Worm (Caenorhabditis elegans) whole organism, late embryonic: ENCODE results near the gene bath-33.

ENCODE experiments used
- C38D4.7 ChIP-seq: fragments of 200-800 bp; sonication (Bioruptor generic); optimal IDR thresholded peaks from 2 replicates; lab custom pipeline; 2018; ENCODE audit warnings: mild to moderate bottlenecking, missing genetic modification characterization, moderate library complexity, missing compliant biosample characterization
- F13H6.1 ChIP-seq: sonication (generic microtip); optimal IDR thresholded peaks from 2 replicates; lab custom pipeline; 2016; ENCODE audit warnings: missing genetic modification characterization, missing compliant biosample characterization
- K02D7.2 ChIP-seq: sonication (generic microtip); optimal IDR thresholded peaks from 2 replicates; lab custom pipeline; 2017; ENCODE audit warnings: mild to moderate bottlenecking, missing genetic modification characterization, missing compliant biosample characterization
- K09A11.1 ChIP-seq: sonication (generic microtip); optimal IDR thresholded peaks from 2 replicates; lab custom pipeline; 2017; ENCODE audit warnings: antibody characterized with exemption, mild to moderate bottlenecking, missing genetic modification characterization, missing compliant biosample characterization; ENCODE audit not compliant: insufficient read depth
- ama-1 ChIP-seq: fragments of 150-350 bp; optimal IDR thresholded peaks from 2 replicates; lab custom pipeline; 2014
- ceh-14 ChIP-seq: sonication (generic microtip); optimal IDR thresholded peaks from 2 replicates; lab custom pipeline; 2016; ENCODE audit warnings: missing genotype, missing genetic modification characterization, missing compliant biosample characterization
- ceh-19 ChIP-seq: fragments of 200-800 bp; sonication (Bioruptor generic); optimal IDR thresholded peaks from 2 replicates; lab custom pipeline; 2018; ENCODE audit warnings: mild to moderate bottlenecking, missing genetic modification characterization, missing compliant biosample characterization
- ceh-2 ChIP-seq: sonication (generic microtip); optimal IDR thresholded peaks from 2 replicates; lab custom pipeline; 2016; ENCODE audit warnings: missing genotype, missing genetic modification characterization, missing compliant biosample characterization
- ceh-24 ChIP-seq: sonication (generic microtip); optimal IDR thresholded peaks from 2 replicates; lab custom pipeline; 2016; ENCODE audit warnings: mild to moderate bottlenecking, missing genetic modification characterization, missing compliant biosample characterization
- ceh-30 ChIP-seq: fragments of 150-350 bp; optimal IDR thresholded peaks from 2 replicates; lab custom pipeline; 2014; ENCODE audit warnings: missing biosample characterization, missing genetic modification characterization
- ceh-34 ChIP-seq: sonication (generic microtip); optimal IDR thresholded peaks from 2 replicates; lab custom pipeline; 2016; ENCODE audit warnings: mild to moderate bottlenecking, missing genetic modification characterization, missing compliant biosample characterization
- ceh-45 ChIP-seq: fragments of 200-800 bp; sonication (Bioruptor generic); IDR thresholded peaks from 2 replicates; pipeline ENCODE4 v1.3.6; 2022; ENCODE audit warnings: missing genetic modification reagents, missing genetic modification characterization, missing compliant biosample characterization
- ceh-6 ChIP-seq: fragments of 200-800 bp; sonication (Bioruptor generic); optimal IDR thresholded peaks from 2 replicates; lab custom pipeline; 2018; ENCODE audit warnings: mild to moderate bottlenecking, missing genetic modification characterization, missing compliant biosample characterization
- dmd-4 ChIP-seq: sonication (generic microtip); optimal IDR thresholded peaks from 2 replicates; lab custom pipeline; 2016; ENCODE audit warnings: borderline replicate concordance, missing genetic modification characterization, missing compliant biosample characterization
- dve-1 ChIP-seq: sonication (generic microtip); optimal IDR thresholded peaks from 2 replicates; lab custom pipeline; 2017; ENCODE audit warnings: antibody characterized with exemption, mild to moderate bottlenecking, missing genetic modification characterization, missing compliant biosample characterization
- ets-4 ChIP-seq: sonication (generic microtip); optimal IDR thresholded peaks from 2 replicates; lab custom pipeline; 2016; ENCODE audit warnings: missing genetic modification characterization, missing compliant biosample characterization
- hlh-15 ChIP-seq: sonication (generic microtip); optimal IDR thresholded peaks from 2 replicates; lab custom pipeline; 2016; ENCODE audit warnings: missing genetic modification characterization, missing compliant biosample characterization
- hlh-8 ChIP-seq: sonication (generic microtip); optimal IDR thresholded peaks from 2 replicates; lab custom pipeline; 2016; ENCODE audit warnings: missing genotype, missing genetic modification characterization, missing compliant biosample characterization
- lim-6 ChIP-seq: sonication (generic microtip); optimal IDR thresholded peaks from 2 replicates; lab custom pipeline; 2016; ENCODE audit warnings: missing genetic modification characterization, missing compliant biosample characterization
- lin-11 ChIP-seq: fragments of 200-800 bp; sonication (Bioruptor generic); optimal IDR thresholded peaks from 2 replicates; lab custom pipeline; 2018; ENCODE audit warnings: mild to moderate bottlenecking, missing genetic modification characterization, missing compliant biosample characterization
- pag-3 ChIP-seq: sonication (generic microtip); optimal IDR thresholded peaks from 2 replicates; lab custom pipeline; 2016; ENCODE audit warnings: missing compliant biosample characterization, missing genetic modification characterization, borderline replicate concordance
- pax-1 ChIP-seq: fragments of 150-350 bp; optimal IDR thresholded peaks from 2 replicates; lab custom pipeline; 2014; ENCODE audit warnings: missing biosample characterization, missing genetic modification characterization
- pha-2 ChIP-seq: sonication (generic microtip); optimal IDR thresholded peaks from 2 replicates; lab custom pipeline; 2017; ENCODE audit warnings: mild to moderate bottlenecking, missing genetic modification characterization, missing compliant biosample characterization
- pha-4 ChIP-seq: fragments of 150-350 bp; optimal IDR thresholded peaks from 2 replicates; lab custom pipeline; 2018; ENCODE audit warnings: missing biosample characterization, missing genetic modification reagents, missing genetic modification characterization
- pqm-1 ChIP-seq: sonication (generic microtip); optimal IDR thresholded peaks from 2 replicates; lab custom pipeline; 2016; ENCODE audit warnings: missing genetic modification characterization, missing compliant biosample characterization
- pros-1 ChIP-seq: fragments of 150-350 bp; optimal IDR thresholded peaks from 2 replicates; lab custom pipeline; 2014; ENCODE audit warnings: missing biosample characterization, missing genetic modification reagents, missing genetic modification characterization
- ref-2 ChIP-seq: sonication (generic microtip); optimal IDR thresholded peaks from 2 replicates; lab custom pipeline; 2016; ENCODE audit warnings: missing genetic modification characterization, missing compliant biosample characterization
- rnt-1 ChIP-seq: sonication (generic microtip); optimal IDR thresholded peaks from 2 replicates; lab custom pipeline; 2016; ENCODE audit warnings: missing genetic modification characterization, missing compliant biosample characterization
- sox-2 ChIP-seq: fragments of 200-800 bp; sonication (Bioruptor generic); IDR thresholded peaks from 2 replicates; pipeline ENCODE4 v1.3.6; 2022; ENCODE audit warnings: missing genetic modification reagents, missing genetic modification characterization, missing compliant biosample characterization
- sox-4 ChIP-seq: sonication (generic microtip); optimal IDR thresholded peaks from 2 replicates; lab custom pipeline; 2017; ENCODE audit warnings: mild to moderate bottlenecking, missing genetic modification characterization, inconsistent platforms, missing compliant biosample characterization
- syd-9 ChIP-seq: sonication (generic microtip); optimal IDR thresholded peaks from 2 replicates; lab custom pipeline; 2016; ENCODE audit warnings: mild to moderate bottlenecking, missing genetic modification characterization, moderate library complexity, missing compliant biosample characterization
- tbx-2 ChIP-seq: sonication (generic microtip); optimal IDR thresholded peaks from 2 replicates; lab custom pipeline; 2016; ENCODE audit warnings: missing genetic modification characterization, missing compliant biosample characterization
- unc-3 ChIP-seq, 2 experiments: fragments of 200-800 bp in 1 of 2; sonication (Bioruptor generic) in 1 of 2; sonication (generic microtip) in 1 of 2; conservative IDR thresholded peaks in 1 of 2; optimal IDR thresholded peaks in 1 of 2; 2 replicates each; pipeline versions ENCODE4 v1.3.6 to Lab custom; 2016 to 2022; ENCODE audit warnings: missing compliant biosample characterization in 2 of 2, missing genetic modification characterization in 2 of 2, missing genetic modification reagents in 1 of 2
- zip-5 ChIP-seq: sonication (generic microtip); optimal IDR thresholded peaks from 2 replicates; lab custom pipeline; 2016; ENCODE audit warnings: missing genetic modification characterization, missing compliant biosample characterization

bath-33 gene

DNA sequence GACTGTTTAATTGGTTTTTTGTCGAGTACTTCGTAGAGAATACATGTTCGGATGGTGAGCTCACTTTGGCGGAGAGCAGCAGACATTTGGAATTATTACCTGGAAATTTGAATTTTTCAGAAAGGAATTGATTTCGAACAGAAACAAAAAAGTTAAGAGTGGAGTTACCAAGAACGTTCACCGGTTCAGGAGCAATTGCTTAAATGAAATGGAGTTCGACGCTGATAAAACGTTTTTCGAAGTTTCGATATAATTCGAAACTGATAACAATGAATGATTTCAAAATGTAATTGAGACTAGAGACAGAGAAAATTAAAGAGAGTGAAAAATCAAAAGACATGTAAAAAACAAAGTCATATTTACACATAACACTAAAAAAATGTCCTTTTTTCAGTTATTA is 4.7 kb upstream of the bath-33 start, which contains the start of gene fbxa-163:
fbxa-163 (minus strand) TSS at position 101 of the 400 bp plus-strand sequence.
- no peak for TF ChIP-seq pqm-1 (tag; lab: Kevin White, UChicago)
- TF ChIP-seq ceh-45 (GFP tag; lab: Robert Waterston, UW): no peak
- TF ChIP-seq pros-1: no peak
- no peak for TF ChIP-seq ceh-34 (tag; lab: Kevin White, UChicago)
- no peak for TF ChIP-seq tbx-2 (tag; lab: Kevin White, UChicago)
- TF ChIP-seq zip-5 (tag; lab: Kevin White, UChicago): no peak
- TF ChIP-seq pha-2 (tag; lab: Kevin White, UChicago): no peak
- no peak for TF ChIP-seq unc-3 (GFP tag; conservative IDR thresholded peaks at IDR 0.05; lab: Robert Waterston, UW)
- no peak for TF ChIP-seq unc-3 (tag; optimal IDR thresholded peaks at IDR 0.05; lab: Kevin White, UChicago)
- TF ChIP-seq ama-1 (lab: Kevin White, UChicago): no peak
- no peak for TF ChIP-seq rnt-1 (tag; lab: Kevin White, UChicago)
- TF ChIP-seq syd-9 (tag; lab: Kevin White, UChicago): no peak
- no peak for TF ChIP-seq dmd-4 (tag; lab: Kevin White, UChicago)

- TF ChIP-seq tbx-2 (tag; lab: Kevin White, UChicago) (no peak), ceh-2 (no peak), C38D4.7 (GFP tag; lab: Kevin White, UChicago) (no peak), lim-6 (tag; lab: Kevin White, UChicago) (no peak), K09A11.1 (tag; lab: Kevin White, UChicago) (no peak), ceh-24 (tag; lab: Kevin White, UChicago) (no peak), ceh-19 (GFP tag; lab: Kevin White, UChicago) (no peak), ref-2 (tag; lab: Kevin White, UChicago) (no peak), lin-11 (tag; lab: Kevin White, UChicago) (no peak)
Measured at ce11 chrII:1608915-1609314, 2.9 kb upstream of the bath-33 start.

ce11 chrII:1607575-1607974 is 1.6 kb upstream of the bath-33 start:
- TF ChIP-seq hlh-15: no peak
- TF ChIP-seq pax-1: no peak
- no peak for TF ChIP-seq ceh-30 (tag; lab: Kevin White, UChicago)

DNA sequence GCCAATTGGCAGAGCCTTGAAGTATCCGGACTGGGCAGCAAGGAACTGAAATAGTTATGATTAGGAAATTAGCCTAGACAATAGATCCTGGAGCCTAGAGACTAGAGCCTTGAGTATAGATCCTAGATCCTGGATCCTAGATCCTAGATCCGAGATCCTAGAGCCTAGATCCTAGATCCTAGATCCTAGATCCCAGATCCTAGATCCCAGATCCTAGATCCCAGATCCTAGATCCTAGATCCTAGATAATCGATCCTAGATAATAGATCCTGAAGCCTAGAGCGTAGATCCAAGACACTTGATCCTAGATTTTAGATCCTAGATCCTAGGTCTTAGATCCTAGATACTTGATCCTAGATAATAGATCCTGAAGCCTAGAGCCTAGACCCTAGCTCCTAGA is 969 bp downstream of the bath-33 start:
- no peak for TF ChIP-seq pha-4 (tag; lab: Kevin White, UChicago)
- no peak for TF ChIP-seq hlh-8 (tag; lab: Kevin White, UChicago)
- TF ChIP-seq pag-3 (tag; lab: Kevin White, UChicago): no peak
- peak; percentile 98 for TF ChIP-seq dve-1 (tag; lab: Kevin White, UChicago)
- no peak for TF ChIP-seq sox-2 (GFP tag; lab: Robert Waterston, UW)
- TF ChIP-seq sox-4 (tag; lab: Kevin White, UChicago): no peak
- TF ChIP-seq, all 69 proteins: peak for 1

- no peak for TF ChIP-seq rnt-1 (tag; lab: Kevin White, UChicago)
Measured at ce11 chrII:1603049-1603448, 2.9 kb downstream of the bath-33 start.

ce11 chrII:1601507-1601906 is 4.5 kb downstream of the bath-33 start, which contains the start of gene bath-47:
Gene bath-47, plus strand, starts transcription at chrII:1601811.
- no peak for TF ChIP-seq ceh-6 (GFP tag; lab: Kevin White, UChicago)
- TF ChIP-seq K02D7.2 (tag; lab: Kevin White, UChicago): no peak
- TF ChIP-seq sox-2 (GFP tag; lab: Robert Waterston, UW): no peak
- TF ChIP-seq ama-1 (lab: Kevin White, UChicago): no peak
- TF ChIP-seq ceh-24 (tag; lab: Kevin White, UChicago): no peak
- no peak for TF ChIP-seq hlh-15
- TF ChIP-seq dve-1 (tag; lab: Kevin White, UChicago): no peak
- no peak for TF ChIP-seq ceh-45 (GFP tag; lab: Robert Waterston, UW)
- no peak for TF ChIP-seq ceh-14 (tag; lab: Kevin White, UChicago)
- no peak for TF ChIP-seq ceh-2
- TF ChIP-seq F13H6.1 (tag; lab: Kevin White, UChicago): no peak
- TF ChIP-seq pax-1: no peak
- no peak for TF ChIP-seq ets-4 (tag; lab: Kevin White, UChicago)
